Worm (Caenorhabditis elegans): ENCODE measurements around the gene drd-1.

ce11 chrII:8382880-8383279 is 5.0 kb upstream of the drd-1 start:
- TF ChIP-seq pqm-1 (tag; optimal IDR thresholded peaks at IDR 0.05) (peak; percentile 100), lsy-12 (tag; optimal IDR thresholded peaks at IDR 0.05) (peak; percentile 38), skn-1 (tag; optimal IDR thresholded peaks at IDR 0.05) (peak; percentile 1)
